Worm (Caenorhabditis elegans) whole organism, young adult: ENCODE measurements around the gene F59A6.10.

ENCODE experiments used
- B0035.1 ChIP-seq: sonication (generic microtip); optimal IDR thresholded peaks from 2 replicates; lab custom pipeline; 2016; ENCODE audit warnings: missing genetic modification characterization, mild to moderate bottlenecking, missing compliant biosample characterization, missing genotype, missing genetic modification reagents
- C06A6.2 ChIP-seq: fragments of 200-800 bp; sonication (Bioruptor generic); conservative IDR thresholded peaks from 2 replicates; pipeline ENCODE4 v1.3.6; 2022; ENCODE audit warnings: missing genetic modification characterization, missing compliant biosample characterization
- F10E7.11 ChIP-seq: sonication (generic microtip); optimal IDR thresholded peaks from 2 replicates; lab custom pipeline; 2017; ENCODE audit warnings: mild to moderate bottlenecking, missing genetic modification characterization, moderate library complexity, missing compliant biosample characterization
- F22D6.2 ChIP-seq: sonication (generic microtip); optimal IDR thresholded peaks from 2 replicates; lab custom pipeline; 2016; ENCODE audit warnings: mild to moderate bottlenecking, missing genetic modification characterization, missing compliant biosample characterization
- F33H1.4 ChIP-seq: fragments of 200-800 bp; sonication (Bioruptor generic); IDR thresholded peaks from 2 replicates; pipeline ENCODE4 v1.3.6; 2022; ENCODE audit warnings: missing genetic modification reagents, missing genetic modification characterization, missing compliant biosample characterization
- F37B4.10 ChIP-seq: fragments of 200-800 bp; sonication (Bioruptor generic); IDR thresholded peaks from 2 replicates; pipeline ENCODE4 v1.3.6; 2022; ENCODE audit warnings: missing genetic modification characterization, missing compliant biosample characterization
- F57A8.1 ChIP-seq: fragments of 200-800 bp; sonication (Bioruptor generic); optimal IDR thresholded peaks from 2 replicates; lab custom pipeline; 2018; ENCODE audit warnings: mild to moderate bottlenecking, missing genetic modification characterization, moderate library complexity, missing compliant biosample characterization
- T26A5.8 ChIP-seq: sonication (generic microtip); optimal IDR thresholded peaks from 2 replicates; lab custom pipeline; 2016; ENCODE audit warnings: missing genetic modification characterization, missing compliant biosample characterization
- Y67H2A.10 ChIP-seq: fragments of 200-800 bp; sonication (Bioruptor generic); conservative IDR thresholded peaks from 2 replicates; pipeline ENCODE4 v1.3.6; 2022; ENCODE audit warnings: missing genetic modification reagents, missing genetic modification characterization, missing compliant biosample characterization
- Y79H2A.3 ChIP-seq: fragments of 200-800 bp; sonication (Bioruptor generic); conservative IDR thresholded peaks from 2 replicates; pipeline ENCODE4 v1.3.6; 2022; ENCODE audit warnings: missing genetic modification reagents, missing genetic modification characterization, missing compliant biosample characterization
- akir-1 ChIP-seq: fragments of 200-800 bp; sonication (Bioruptor generic); optimal IDR thresholded peaks from 2 replicates; lab custom pipeline; 2018; ENCODE audit warnings: mild to moderate bottlenecking, missing genetic modification characterization, moderate library complexity, missing compliant biosample characterization
- athp-1 ChIP-seq: sonication (generic microtip); optimal IDR thresholded peaks from 2 replicates; lab custom pipeline; 2017; ENCODE audit warnings: mild to moderate bottlenecking, missing genetic modification characterization, missing compliant biosample characterization
- attf-6 ChIP-seq: fragments of 200-800 bp; sonication (Bioruptor generic); IDR thresholded peaks from 2 replicates; pipeline ENCODE4 v1.3.6; 2022; ENCODE audit warnings: missing genetic modification reagents, missing genetic modification characterization, missing compliant biosample characterization
- chd-7 ChIP-seq: sonication (generic microtip); optimal IDR thresholded peaks from 2 replicates; lab custom pipeline; 2016; ENCODE audit warnings: mild to moderate bottlenecking, missing genetic modification characterization, moderate library complexity, missing compliant biosample characterization
- dpff-1 ChIP-seq: sonication (generic microtip); optimal IDR thresholded peaks from 2 replicates; lab custom pipeline; 2017; ENCODE audit warnings: mild to moderate bottlenecking, missing genetic modification characterization, missing compliant biosample characterization
- dpl-1 ChIP-seq: fragments of 150-350 bp; optimal IDR thresholded peaks from 2 replicates; lab custom pipeline; 2014; ENCODE audit warnings: missing biosample characterization, missing genetic modification reagents, missing genetic modification characterization
- hlh-12 ChIP-seq: sonication (generic microtip); optimal IDR thresholded peaks from 2 replicates; lab custom pipeline; 2016; ENCODE audit warnings: missing genetic modification characterization, missing compliant biosample characterization
- hlh-26 ChIP-seq: fragments of 200-800 bp; sonication (Bioruptor generic); conservative IDR thresholded peaks from 2 replicates; pipeline ENCODE4 v1.3.6; 2022; ENCODE audit warnings: missing genetic modification reagents, missing genetic modification characterization, missing compliant biosample characterization
- hmg-1.2 ChIP-seq: fragments of 200-800 bp; sonication (Bioruptor generic); IDR thresholded peaks from 2 replicates; pipeline ENCODE4 v1.3.6; 2022; ENCODE audit warnings: missing genetic modification reagents, missing genetic modification characterization, missing compliant biosample characterization
- hsf-1 ChIP-seq: fragments of 200-800 bp; sonication (Bioruptor generic); IDR thresholded peaks from 2 replicates; pipeline ENCODE4 v1.3.6; 2022; ENCODE audit warnings: missing genetic modification reagents, missing genetic modification characterization, missing compliant biosample characterization
- let-526 ChIP-seq: fragments of 200-800 bp; sonication (Bioruptor generic); IDR thresholded peaks from 2 replicates; pipeline ENCODE4 v1.3.6; 2022; ENCODE audit warnings: missing genetic modification reagents, missing genetic modification characterization, missing compliant biosample characterization
- let-607 ChIP-seq, 2 experiments: fragments of 200-800 bp in 1 of 2; sonication (Bioruptor generic) in 1 of 2; sonication (generic microtip) in 1 of 2; optimal IDR thresholded peaks; 2 replicates each; lab custom pipeline; 2016 to 2018; ENCODE audit warnings: mild to moderate bottlenecking in 2 of 2, missing compliant biosample characterization in 2 of 2, missing genetic modification characterization in 2 of 2, moderate library complexity in 2 of 2, missing genotype in 1 of 2
- lsl-1 ChIP-seq: fragments of 200-800 bp; sonication (Bioruptor generic); optimal IDR thresholded peaks from 2 replicates; lab custom pipeline; 2018; ENCODE audit warnings: mild to moderate bottlenecking, missing genetic modification characterization, moderate library complexity, missing compliant biosample characterization
- lsy-27 ChIP-seq: sonication (generic microtip); optimal IDR thresholded peaks from 2 replicates; lab custom pipeline; 2017; ENCODE audit warnings: missing genetic modification characterization, mild to moderate bottlenecking, missing compliant biosample characterization, antibody characterized with exemption, missing genotype, borderline replicate concordance; ENCODE audit not compliant: insufficient read depth
- madf-10 ChIP-seq: sonication (generic microtip); optimal IDR thresholded peaks from 2 replicates; lab custom pipeline; 2016; ENCODE audit warnings: mild to moderate bottlenecking, missing genetic modification characterization, missing compliant biosample characterization
- mel-28 ChIP-seq: sonication (generic microtip); optimal IDR thresholded peaks from 2 replicates; lab custom pipeline; 2016; ENCODE audit warnings: borderline replicate concordance, mild to moderate bottlenecking, missing genetic modification characterization, missing compliant biosample characterization
- nfya-1 ChIP-seq: sonication (generic microtip); optimal IDR thresholded peaks from 2 replicates; lab custom pipeline; 2017; ENCODE audit warnings: antibody characterized with exemption, missing compliant biosample characterization, missing genetic modification characterization, borderline replicate concordance; ENCODE audit not compliant: insufficient read depth
- nfya-2 ChIP-seq: fragments of 200-800 bp; sonication (Bioruptor generic); IDR thresholded peaks from 2 replicates; pipeline ENCODE4 v1.3.6; 2022; ENCODE audit warnings: missing genetic modification reagents, missing genetic modification characterization, missing compliant biosample characterization
- nhr-120 ChIP-seq: fragments of 200-800 bp; sonication (Bioruptor generic); IDR thresholded peaks from 2 replicates; pipeline ENCODE4 v1.3.6; 2022; ENCODE audit warnings: missing genetic modification characterization, missing compliant biosample characterization
- nhr-90 ChIP-seq: sonication (generic microtip); optimal IDR thresholded peaks from 2 replicates; lab custom pipeline; 2016; ENCODE audit warnings: missing genotype, mild to moderate bottlenecking, missing genetic modification characterization, missing compliant biosample characterization
- pbrm-1 ChIP-seq: fragments of 200-800 bp; sonication (Bioruptor generic); IDR thresholded peaks from 2 replicates; pipeline ENCODE4 v1.3.6; 2022; ENCODE audit warnings: missing genetic modification reagents, missing genetic modification characterization, missing compliant biosample characterization
- repo-1 ChIP-seq: sonication (generic microtip); optimal IDR thresholded peaks from 2 replicates; lab custom pipeline; 2017; ENCODE audit warnings: mild to moderate bottlenecking, missing genetic modification characterization, missing compliant biosample characterization
- rpc-1 ChIP-seq, 2 experiments: fragments of 150-350 bp in 1 of 2; sonication (generic microtip) in 1 of 2; optimal IDR thresholded peaks; 2 replicates each; lab custom pipeline; 2014 to 2018; ENCODE audit warnings: missing biosample characterization in 1 of 2, missing genetic modification characterization in 1 of 2, missing genetic modification reagents in 1 of 2, missing genotype in 1 of 2
- sea-2 ChIP-seq: fragments of 200-800 bp; sonication (Bioruptor generic); IDR thresholded peaks from 2 replicates; pipeline ENCODE4 v1.3.6; 2022; ENCODE audit warnings: missing genetic modification characterization, missing compliant biosample characterization
- snpc-1.1 ChIP-seq: sonication (generic microtip); optimal IDR thresholded peaks from 2 replicates; lab custom pipeline; 2017; ENCODE audit warnings: missing genetic modification characterization, mild to moderate bottlenecking, missing compliant biosample characterization, antibody characterized with exemption, moderate library complexity, missing genotype, missing genetic modification reagents; ENCODE audit not compliant: insufficient read depth
- sptf-2 ChIP-seq: fragments of 200-800 bp; sonication (Bioruptor generic); optimal IDR thresholded peaks from 2 replicates; lab custom pipeline; 2018; ENCODE audit warnings: mild to moderate bottlenecking, missing genetic modification characterization, missing compliant biosample characterization
- ztf-22 ChIP-seq: fragments of 200-800 bp; sonication (Bioruptor generic); optimal IDR thresholded peaks from 2 replicates; lab custom pipeline; 2018; ENCODE audit warnings: mild to moderate bottlenecking, missing genetic modification characterization, moderate library complexity, missing compliant biosample characterization
- ztf-26 ChIP-seq: sonication (generic microtip); optimal IDR thresholded peaks from 2 replicates; lab custom pipeline; 2017; ENCODE audit warnings: missing genetic modification characterization, missing compliant biosample characterization

Gene F59A6.10

DNA sequence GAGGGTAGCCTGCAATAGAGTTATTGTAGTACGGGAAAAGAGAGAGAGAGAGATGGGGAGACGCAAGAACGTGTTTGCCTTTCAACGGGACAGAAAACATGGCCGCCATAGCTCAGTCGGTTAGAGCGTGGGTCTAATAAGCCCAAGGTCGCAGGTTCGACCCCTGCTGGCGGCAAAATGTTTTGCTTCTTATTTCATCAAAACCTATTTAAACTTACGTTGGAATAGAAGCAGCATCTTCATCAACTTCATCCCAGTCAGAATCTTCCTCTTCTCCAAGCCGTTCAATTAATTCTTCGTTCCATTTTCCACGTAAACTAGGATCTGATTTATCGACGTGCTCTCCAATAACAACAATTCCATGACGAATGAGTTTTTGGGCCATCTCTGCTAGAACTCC, 28.9 kb downstream of the F59A6.10 start (continued):
- TF ChIP-seq mel-28 (no peak), F37B4.10 (GFP tag; lab: Robert Waterston, UW) (0 out of 2 replicates have a peak, but pooled peaks have one; percentile 78), rpc-1 (optimal IDR thresholded peaks at IDR 0.05; lab: Kevin White, UChicago) (peak; percentile 87), rpc-1 (tag; optimal IDR thresholded peaks at IDR 0.05; lab: Kevin White, UChicago) (peak; percentile 83), nfya-1 (tag; lab: Kevin White, UChicago) (no peak), sptf-2 (GFP tag; lab: Kevin White, UChicago) (peak; percentile 30), nhr-120 (0 out of 2 replicates have a peak, but pooled peaks have one; percentile 48), C06A6.2 (GFP tag; lab: Robert Waterston, UW) (peak; percentile 35; the same call in 1 of the 2 replicates), B0035.1 (tag; lab: Kevin White, UChicago) (peak; percentile 43), T26A5.8 (tag; lab: Kevin White, UChicago) (peak; percentile 63), F10E7.11 (tag; lab: Kevin White, UChicago) (peak; percentile 22), chd-7 (tag; lab: Kevin White, UChicago) (peak; percentile 74), F22D6.2 (tag; lab: Kevin White, UChicago) (no peak), let-607 (tag; optimal IDR thresholded peaks at IDR 0.05; lab: Kevin White, UChicago) (peak in 1 of 2 experiments; percentile 1), ztf-22 (no peak), F33H1.4 (GFP tag; lab: Robert Waterston, UW) (peak; percentile 60), athp-1 (tag; lab: Kevin White, UChicago) (peak; percentile 74), Y79H2A.3 (GFP tag; lab: Robert Waterston, UW) (peak; percentile 45; the same call in 1 of the 2 replicates), attf-6 (peak; percentile 73), sea-2 (GFP tag; lab: Robert Waterston, UW) (no peak), dpl-1 (GFP tag; lab: Kevin White, UChicago) (no peak), hlh-12 (tag; lab: Kevin White, UChicago) (no peak), F57A8.1 (GFP tag; lab: Kevin White, UChicago) (no peak), let-526 (GFP tag; lab: Robert Waterston, UW) (no peak), madf-10 (tag; lab: Kevin White, UChicago) (peak; percentile 36), ztf-26 (tag; lab: Kevin White, UChicago) (peak; percentile 45), hlh-26 (no peak), pbrm-1 (GFP tag; lab: Robert Waterston, UW) (peak; percentile 50; the same call in 1 of the 2 replicates), lsy-27 (tag; lab: Kevin White, UChicago) (peak; percentile 68), hmg-1.2 (GFP tag; lab: Robert Waterston, UW) (peak; percentile 66), nhr-90 (tag; lab: Kevin White, UChicago) (peak; percentile 76), repo-1 (tag; lab: Kevin White, UChicago) (peak; percentile 44)

DNA sequence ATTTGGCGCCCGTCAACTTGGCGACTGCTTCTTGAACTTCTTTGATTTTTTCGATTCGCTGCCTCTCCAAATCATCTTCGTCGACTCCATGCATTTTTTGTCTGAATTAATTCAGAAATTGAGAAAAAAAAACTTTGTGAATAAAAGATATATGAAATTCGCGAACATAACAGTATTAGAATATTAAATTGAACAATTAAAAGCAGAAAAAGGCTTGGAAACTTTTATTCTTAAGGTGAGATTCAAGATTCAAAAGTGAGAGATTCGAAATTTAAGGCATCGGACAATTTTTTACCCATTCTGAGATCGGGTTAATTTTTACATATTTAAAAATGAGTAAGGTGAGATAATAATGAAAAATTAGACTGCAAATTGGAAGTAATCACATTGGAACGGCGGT, 30.2 kb downstream of the F59A6.10 start, which contains the start of gene F33G12.3:
TSS of gene F33G12.3 (minus strand) at position 101 of the 400 bp plus-strand sequence.
- TF ChIP-seq snpc-1.1 (tag; lab: Kevin White, UChicago) (no peak), dpff-1 (tag; lab: Kevin White, UChicago) (no peak), akir-1 (GFP tag; lab: Kevin White, UChicago) (no peak), lsl-1 (GFP tag; lab: Kevin White, UChicago) (no peak), hsf-1 (GFP tag; lab: Robert Waterston, UW) (no peak), rpc-1 (optimal IDR thresholded peaks at IDR 0.05; lab: Kevin White, UChicago) (no peak), rpc-1 (tag; optimal IDR thresholded peaks at IDR 0.05; lab: Kevin White, UChicago) (no peak), Y67H2A.10 (GFP tag; lab: Robert Waterston, UW) (no peak), nfya-2 (no peak)
